Worm (Caenorhabditis elegans) whole organism, young adult: ENCODE results near the gene C16D9.8.

Source experiments
- B0261.1 ChIP-seq: sonication (generic microtip); optimal IDR thresholded peaks from 2 replicates; lab custom pipeline; 2016; ENCODE audit warnings: mild to moderate bottlenecking, missing genetic modification characterization, moderate library complexity, missing compliant biosample characterization
- Y53G8AR.9 ChIP-seq: fragments of 200-800 bp; sonication (Bioruptor generic); conservative IDR thresholded peaks from 2 replicates; pipeline ENCODE4 v1.3.6; 2022; ENCODE audit warnings: missing genetic modification reagents, missing genetic modification characterization, missing compliant biosample characterization
- ama-1 ChIP-seq, 3 experiments: fragments of 150-350 bp in 1 of 3; sonication (generic microtip) in 2 of 3; optimal IDR thresholded peaks; 2 replicates each; lab custom pipeline; 2014 to 2018; ENCODE audit warnings: missing biosample characterization in 2 of 3, missing genetic modification characterization in 2 of 3, missing genetic modification reagents in 2 of 3
- atf-7 ChIP-seq: sonication (generic microtip); optimal IDR thresholded peaks from 2 replicates; lab custom pipeline; 2017; ENCODE audit warnings: mild to moderate bottlenecking, missing genetic modification characterization, missing compliant biosample characterization
- nhr-179 ChIP-seq: sonication (generic microtip); optimal IDR thresholded peaks from 2 replicates; lab custom pipeline; 2016; ENCODE audit warnings: mild to moderate bottlenecking, missing genetic modification characterization, missing compliant biosample characterization
- pha-4 ChIP-seq: fragments of 150-350 bp; sonication (generic microtip); optimal IDR thresholded peaks from 2 replicates; lab custom pipeline; 2014; ENCODE audit warnings: missing biosample characterization, missing genetic modification reagents, missing genetic modification characterization
- unc-62 ChIP-seq: fragments of 150-350 bp; optimal IDR thresholded peaks from 2 replicates; lab custom pipeline; 2014; ENCODE audit warnings: missing biosample characterization, missing genetic modification reagents, missing genetic modification characterization
- ztf-26 ChIP-seq: sonication (generic microtip); optimal IDR thresholded peaks from 2 replicates; lab custom pipeline; 2017; ENCODE audit warnings: missing genetic modification characterization, missing compliant biosample characterization

DNA sequence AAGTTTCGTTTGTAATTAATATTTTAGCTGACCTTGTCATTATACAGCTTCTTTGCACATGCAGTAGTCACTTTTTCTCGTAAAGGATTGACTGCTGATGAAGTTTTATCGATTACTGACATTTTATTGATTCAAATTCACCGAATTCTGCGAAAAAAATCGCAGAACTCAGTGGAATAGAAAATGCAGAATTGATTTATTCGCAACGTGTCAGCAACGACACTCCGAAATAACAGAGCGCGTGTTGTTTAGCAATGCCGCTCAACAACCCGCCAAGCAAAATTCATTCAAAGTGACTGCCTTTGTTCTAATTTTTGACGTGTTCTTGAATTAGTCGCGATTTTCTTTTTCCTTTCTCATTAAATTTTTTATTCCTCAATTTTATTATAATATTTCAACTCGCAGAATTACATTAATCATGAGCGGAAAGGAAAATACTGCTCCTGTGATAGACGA lies 42.3 kb downstream of the C16D9.8 start, which contains the start of the genes cogc-6 and air-1:
- TF ChIP-seq pha-4 (tag; lab: Kevin White, UChicago) (no peak), nhr-179 (tag; lab: Kevin White, UChicago) (no peak), Y53G8AR.9 (GFP tag; lab: Robert Waterston, UW) (no peak), unc-62 (GFP tag; lab: Kevin White, UChicago) (no peak), B0261.1 (tag; lab: Kevin White, UChicago) (no peak), ztf-26 (tag; lab: Kevin White, UChicago) (no peak), ama-1 (optimal IDR thresholded peaks at IDR 0.05; lab: Kevin White, UChicago) (no peak), ama-1 (GFP tag; optimal IDR thresholded peaks at IDR 0.05; lab: Kevin White, UChicago) (no peak), atf-7 (tag; lab: Kevin White, UChicago) (no peak)
